Worm (Caenorhabditis elegans): ENCODE data around the gene cky-1.

DNA sequence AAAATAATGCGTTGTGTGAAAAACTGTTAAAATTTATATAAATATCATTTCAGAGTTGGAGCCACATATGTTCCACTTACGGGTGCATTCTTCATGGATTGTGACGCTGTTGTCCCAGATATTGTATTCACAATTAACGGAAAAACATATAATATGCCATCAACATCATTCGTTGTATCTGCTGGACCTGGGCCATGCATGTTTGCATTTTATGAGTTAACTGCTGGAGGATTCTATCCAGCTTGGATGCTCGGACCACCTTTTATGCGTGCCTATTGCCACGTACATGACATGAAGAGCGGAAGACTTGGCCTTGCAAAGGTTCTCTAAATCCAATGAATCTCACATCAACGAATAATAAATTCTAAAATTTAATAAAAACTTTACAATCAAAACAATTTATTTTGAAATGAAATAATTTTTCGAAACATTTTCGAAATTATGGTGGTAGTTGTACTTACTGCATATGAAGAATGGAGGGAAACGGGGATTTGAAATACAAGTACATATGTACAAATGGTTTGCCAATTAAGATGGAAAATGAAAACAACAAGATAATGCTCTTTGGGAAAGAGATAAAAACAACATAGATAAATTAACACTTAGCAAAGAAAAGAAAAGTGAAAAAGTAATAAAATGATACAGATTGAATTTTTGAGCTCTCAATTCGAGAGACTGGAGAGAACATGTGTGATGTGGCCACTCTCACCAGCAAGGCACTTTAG is 7.4 kb downstream of the cky-1 start:
- TF ChIP-seq hmg-4 (GFP tag; optimal IDR thresholded peaks at IDR 0.05): no peak
- TF ChIP-seq hnd-1 (tag; optimal IDR thresholded peaks at IDR 0.05): no peak
- no peak for TF ChIP-seq ama-1 (optimal IDR thresholded peaks at IDR 0.05)
- TF ChIP-seq B0310.2 (tag; optimal IDR thresholded peaks at IDR 0.05): no peak

Measured in whole organism, early embryonic.